Fruit fly (Drosophila melanogaster) whole organism, embryonic: ENCODE measurements around the gene CG5096.

Experiments used
- Abd-B ChIP-seq: fragments of 200-800 bp; sonication (Bioruptor generic); optimal IDR thresholded peaks from 2 replicates; lab custom pipeline; 2018; ENCODE audit warnings: missing biosample characterization, mild to moderate bottlenecking, missing genetic modification characterization, moderate library complexity
- Ada2b ChIP-seq: fragments of 200-800 bp; sonication (Bioruptor generic); IDR thresholded peaks from 2 replicates; pipeline ENCODE4 v1.3.6; 2022; ENCODE audit warnings: missing biosample characterization, missing genetic modification characterization
- Atf3 ChIP-seq: fragments of 200-800 bp; sonication (Bioruptor generic); optimal IDR thresholded peaks from 3 replicates; lab custom pipeline; 2016; ENCODE audit warnings: missing biosample characterization, missing genetic modification characterization
- Awh ChIP-seq: fragments of 200-800 bp; sonication (Bioruptor generic); IDR thresholded peaks from 2 replicates; pipeline ENCODE4, ENCODE4 v1.3.6; 2022; ENCODE audit warnings: missing biosample characterization, missing genetic modification characterization
- B-H2 ChIP-seq: fragments of 200-800 bp; sonication (Bioruptor generic); optimal IDR thresholded peaks from 2 replicates; lab custom pipeline; 2018; ENCODE audit warnings: missing biosample characterization, mild to moderate bottlenecking, missing genetic modification characterization
- CG10654 ChIP-seq: fragments of 200-800 bp; sonication (Bioruptor generic); optimal IDR thresholded peaks from 2 replicates; lab custom pipeline; 2016; ENCODE audit warnings: missing biosample characterization, missing genetic modification characterization
- CG12071 ChIP-seq: fragments of 200-800 bp; sonication (Bioruptor generic); optimal IDR thresholded peaks from 3 replicates; lab custom pipeline; 2018; ENCODE audit warnings: missing biosample characterization, mild to moderate bottlenecking, missing genetic modification characterization
- CG13424 ChIP-seq: fragments of 200-800 bp; sonication (Bioruptor generic); optimal IDR thresholded peaks from 2 replicates; lab custom pipeline; 2019; ENCODE audit warnings: missing biosample characterization, mild to moderate bottlenecking, missing genetic modification characterization, moderate library complexity
- CG15479 ChIP-seq: fragments of 200-800 bp; sonication (Bioruptor generic); optimal IDR thresholded peaks from 3 replicates; lab custom pipeline; 2019; ENCODE audit warnings: missing biosample characterization, mild to moderate bottlenecking, missing genetic modification characterization, moderate library complexity
- CG15696 ChIP-seq: fragments of 200-800 bp; sonication (Bioruptor generic); optimal IDR thresholded peaks from 2 replicates; lab custom pipeline; 2019; ENCODE audit warnings: missing biosample characterization, mild to moderate bottlenecking, missing genetic modification characterization, moderate library complexity
- CG1603 ChIP-seq: fragments of 200-800 bp; sonication (Bioruptor generic); optimal IDR thresholded peaks from 2 replicates; lab custom pipeline; 2019; ENCODE audit warnings: missing biosample characterization, mild to moderate bottlenecking, missing genetic modification characterization, moderate library complexity
- CG16815 ChIP-seq: fragments of 200-800 bp; sonication (Bioruptor generic); optimal IDR thresholded peaks from 3 replicates; lab custom pipeline; 2017; ENCODE audit warnings: missing biosample characterization, mild to moderate bottlenecking, missing genetic modification characterization
- CG17328 ChIP-seq: fragments of 200-800 bp; sonication (Bioruptor generic); IDR thresholded peaks from 2 replicates; pipeline ENCODE4 v1.3.6; 2022; ENCODE audit warnings: missing biosample characterization, missing genetic modification characterization
- CG17361 ChIP-seq: fragments of 200-800 bp; sonication (Bioruptor generic); IDR thresholded peaks from 3 replicates; pipeline ENCODE4 v1.3.6; 2022; ENCODE audit warnings: missing biosample characterization, missing genetic modification characterization
- CG32532 ChIP-seq: fragments of 200-800 bp; sonication (Bioruptor generic); IDR thresholded peaks from 2 replicates; pipeline ENCODE4 v1.3.6; 2022; ENCODE audit warnings: missing biosample characterization, missing genetic modification characterization
- CG3407 ChIP-seq: fragments of 200-800 bp; sonication (Bioruptor generic); optimal IDR thresholded peaks from 2 replicates; lab custom pipeline; 2018; ENCODE audit warnings: missing biosample characterization, mild to moderate bottlenecking, missing genetic modification characterization
- CG34376 ChIP-seq: fragments of 200-800 bp; sonication (Bioruptor generic); optimal IDR thresholded peaks from 2 replicates; lab custom pipeline; 2018; ENCODE audit warnings: missing biosample characterization, mild to moderate bottlenecking, missing genetic modification characterization
- CG4360 ChIP-seq: fragments of 200-800 bp; sonication (Bioruptor generic); IDR thresholded peaks from 2 replicates; pipeline ENCODE4 v1.3.6; 2022; ENCODE audit warnings: missing biosample characterization, missing genetic modification characterization
- CG7786 ChIP-seq: fragments of 200-800 bp; sonication (Bioruptor generic); optimal IDR thresholded peaks from 2 replicates; lab custom pipeline; 2016; ENCODE audit warnings: missing biosample characterization, missing genetic modification characterization
- CG8944 ChIP-seq: fragments of 200-800 bp; sonication (Bioruptor generic); optimal IDR thresholded peaks from 3 replicates; lab custom pipeline; 2016; ENCODE audit warnings: missing biosample characterization, missing genetic modification characterization
- CHES-1-like ChIP-seq: fragments of 200-800 bp; sonication (Bioruptor generic); optimal IDR thresholded peaks from 2 replicates; lab custom pipeline; 2016; ENCODE audit warnings: missing biosample characterization, missing genetic modification characterization
- Chrac-16 ChIP-seq: fragments of 200-800 bp; sonication (Bioruptor generic); optimal IDR thresholded peaks from 3 replicates; lab custom pipeline; 2016; ENCODE audit warnings: missing biosample characterization, missing genetic modification characterization
- Gsc ChIP-seq: fragments of 200-800 bp; sonication (Bioruptor generic); IDR thresholded peaks from 2 replicates; pipeline ENCODE4 v1.3.6; 2022; ENCODE audit warnings: missing biosample characterization, missing genetic modification characterization
- Lhr ChIP-seq: fragments of 200-800 bp; sonication (Bioruptor generic); optimal IDR thresholded peaks from 3 replicates; lab custom pipeline; 2017; ENCODE audit warnings: mild to moderate bottlenecking, missing biosample characterization, missing genetic modification reagents, missing genetic modification characterization
- Mad ChIP-seq: fragments of 200-800 bp; sonication (Bioruptor generic); optimal IDR thresholded peaks from 2 replicates; lab custom pipeline; 2016; ENCODE audit warnings: missing biosample characterization, missing genetic modification characterization
- Max ChIP-seq: fragments of 200-800 bp; sonication (Bioruptor generic); optimal IDR thresholded peaks from 2 replicates; lab custom pipeline; 2016; ENCODE audit warnings: missing biosample characterization, mild to moderate bottlenecking, missing genetic modification characterization
- Pdp1 ChIP-seq, 2 experiments: fragments of 200-800 bp; sonication (Bioruptor generic); optimal IDR thresholded peaks; 3 replicates each; lab custom pipeline; 2016; ENCODE audit warnings: missing biosample characterization in 2 of 2, missing genetic modification characterization in 2 of 2, mild to moderate bottlenecking in 1 of 2, moderate library complexity in 1 of 2
- Spps ChIP-seq: fragments of 200-800 bp; sonication (Bioruptor generic); optimal IDR thresholded peaks from 2 replicates; lab custom pipeline; 2018; ENCODE audit warnings: missing biosample characterization, mild to moderate bottlenecking, missing genetic modification characterization
- Sry-δ ChIP-seq: fragments of 200-800 bp; sonication (Bioruptor generic); optimal IDR thresholded peaks from 2 replicates; lab custom pipeline; 2016; ENCODE audit warnings: missing biosample characterization, missing genetic modification characterization
- Taf1 ChIP-seq: fragments of 200-800 bp; sonication (Bioruptor generic); IDR thresholded peaks from 2 replicates; pipeline ENCODE4 v1.3.6; 2022; ENCODE audit warnings: missing biosample characterization, missing genetic modification characterization
- aop ChIP-seq: fragments of 200-800 bp; sonication (Bioruptor generic); IDR thresholded peaks from 2 replicates; pipeline ENCODE4 v1.3.6; 2022; ENCODE audit warnings: missing biosample characterization, missing genetic modification characterization
- ase ChIP-seq: fragments of 200-800 bp; sonication (Bioruptor generic); IDR thresholded peaks from 3 replicates; pipeline ENCODE4 v1.3.6; 2022; ENCODE audit warnings: missing biosample characterization, missing genetic modification characterization
- bbx ChIP-seq: fragments of 200-800 bp; sonication (Bioruptor generic); IDR thresholded peaks from 2 replicates; pipeline ENCODE4 v1.3.6; 2022; ENCODE audit warnings: missing biosample characterization, missing genetic modification characterization; ENCODE audit not compliant: partially characterized antibody
- bigmax ChIP-seq: fragments of 200-800 bp; sonication (Bioruptor generic); optimal IDR thresholded peaks from 2 replicates; lab custom pipeline; 2018; ENCODE audit warnings: missing biosample characterization, mild to moderate bottlenecking, missing genetic modification characterization
- croc ChIP-seq: fragments of 200-800 bp; sonication (Bioruptor generic); conservative IDR thresholded peaks from 3 replicates; pipeline ENCODE4 v1.3.6; 2022; ENCODE audit warnings: missing biosample characterization, missing genetic modification characterization
- dmrt11E ChIP-seq: fragments of 200-800 bp; sonication (Bioruptor generic); optimal IDR thresholded peaks from 3 replicates; lab custom pipeline; 2018; ENCODE audit warnings: missing biosample characterization, mild to moderate bottlenecking, missing genetic modification characterization, moderate library complexity
- fu2 ChIP-seq: fragments of 200-800 bp; sonication (Bioruptor generic); optimal IDR thresholded peaks from 2 replicates; lab custom pipeline; 2016; ENCODE audit warnings: missing biosample characterization, missing genetic modification characterization
- gsb-n ChIP-seq: fragments of 200-800 bp; sonication (Bioruptor generic); optimal IDR thresholded peaks from 3 replicates; lab custom pipeline; 2018; ENCODE audit warnings: missing biosample characterization, mild to moderate bottlenecking, missing genetic modification characterization
- lilli ChIP-seq: fragments of 200-800 bp; sonication (Bioruptor generic); optimal IDR thresholded peaks from 3 replicates; lab custom pipeline; 2016; ENCODE audit warnings: missing biosample characterization, missing genetic modification characterization
- lola ChIP-seq, 3 experiments: fragments of >200 bp in 2 of 3; fragments of 200-800 bp in 1 of 3; sonication (Bioruptor generic) in 1 of 3; optimal IDR thresholded peaks; 2 replicates each; lab custom pipeline; 2017 to 2019; ENCODE audit warnings: missing biosample characterization in 3 of 3, missing genetic modification characterization in 3 of 3, mild to moderate bottlenecking in 1 of 3, moderate library complexity in 1 of 3
- lov ChIP-seq, 2 experiments: fragments of 200-800 bp in 1 of 2; fragments of >200 bp in 1 of 2; sonication (Bioruptor generic) in 1 of 2; IDR thresholded peaks in 1 of 2; optimal IDR thresholded peaks in 1 of 2; 2 replicates in 1 of 2; 3 replicates in 1 of 2; pipeline versions ENCODE4 v1.3.6 to Lab custom; 2017 to 2022; ENCODE audit warnings: missing biosample characterization in 1 of 2, missing genetic modification characterization in 1 of 2
- org-1 ChIP-seq: fragments of 200-800 bp; sonication (Bioruptor generic); optimal IDR thresholded peaks from 2 replicates; lab custom pipeline; 2017; ENCODE audit warnings: missing biosample characterization, missing genetic modification characterization
- pho ChIP-seq: fragments of 200-800 bp; sonication (Bioruptor generic); optimal IDR thresholded peaks from 2 replicates; lab custom pipeline; 2016; ENCODE audit warnings: missing biosample characterization, missing genetic modification characterization
- pros ChIP-seq: fragments of 200-800 bp; sonication (Bioruptor generic); optimal IDR thresholded peaks from 3 replicates; lab custom pipeline; 2019; ENCODE audit warnings: missing biosample characterization, mild to moderate bottlenecking, missing genetic modification characterization, moderate library complexity
- pum ChIP-seq: fragments of 200-800 bp; sonication (Bioruptor generic); optimal IDR thresholded peaks from 2 replicates; lab custom pipeline; 2016; ENCODE audit warnings: missing biosample characterization, missing genetic modification characterization
- pzg ChIP-seq: fragments of 200-800 bp; sonication (Bioruptor generic); optimal IDR thresholded peaks from 3 replicates; lab custom pipeline; 2018; ENCODE audit warnings: missing biosample characterization, mild to moderate bottlenecking, missing genetic modification characterization, moderate library complexity
- trem ChIP-seq: fragments of 200-800 bp; optimal IDR thresholded peaks from 3 replicates; lab custom pipeline; 2019; ENCODE audit warnings: missing biosample characterization, mild to moderate bottlenecking, missing genetic modification characterization, moderate library complexity
- twi ChIP-seq: fragments of 200-800 bp; optimal IDR thresholded peaks from 2 replicates; lab custom pipeline; 2019; ENCODE audit warnings: missing biosample characterization, mild to moderate bottlenecking, missing genetic modification characterization, moderate library complexity
- usp ChIP-seq: fragments of >200 bp; optimal IDR thresholded peaks from 2 replicates; lab custom pipeline; 2017; ENCODE audit warnings: missing biosample characterization, missing genetic modification characterization
- yki ChIP-seq: fragments of >200 bp; optimal IDR thresholded peaks from 3 replicates; lab custom pipeline; 2018
- zfh1 ChIP-seq: fragments of 200-800 bp; sonication (Bioruptor generic); IDR thresholded peaks from 3 replicates; pipeline ENCODE4 v1.3.6; 2022; ENCODE audit warnings: missing biosample characterization, missing genetic modification characterization

CG5096 gene

DNA sequence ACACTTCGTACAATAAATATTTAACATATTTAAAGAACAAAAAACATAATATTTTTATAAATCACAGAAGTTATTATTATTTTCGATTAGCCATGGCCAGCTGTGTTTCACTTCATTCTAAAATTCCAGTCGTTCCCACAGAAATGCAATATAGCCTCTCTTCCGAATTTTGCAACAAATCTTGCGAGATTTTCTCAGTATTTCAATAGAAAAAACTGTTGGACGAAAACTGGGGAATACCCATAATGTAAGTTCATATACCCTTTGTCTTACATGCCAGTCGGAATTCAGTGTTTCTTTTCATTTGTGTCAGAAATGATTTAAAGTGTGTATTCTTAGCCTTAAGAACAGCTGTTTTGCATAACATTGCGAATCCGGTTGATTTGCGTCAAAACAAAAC is 25.6 kb upstream of the CG5096 start, which contains the start of the genes CtsL4 and ClpP (continued):
- TF ChIP-seq Ada2b (peak; percentile 37), trem (tag; lab: Kevin White, UChicago) (peak; percentile 46), fu2 (peak; percentile 8), CG17328 (0 out of 2 replicates have a peak, but pooled peaks have one; percentile 27), CG34376 (peak; percentile 3), Atf3 (GFP tag; lab: Kevin White, UChicago) (no peak), CG16815 (GFP tag; lab: Kevin White, UChicago) (no peak), zfh1 (GFP tag; lab: Robert Waterston, UW) (peak; percentile 25; the same call in 1 of the 3 replicates), CG1603 (tag; lab: Kevin White, UChicago) (peak; percentile 100), B-H2 (GFP tag; lab: Kevin White, UChicago) (peak; percentile 55), CG8944 (GFP tag; lab: Kevin White, UChicago) (peak; percentile 20), CG7786 (peak; percentile 11), Gsc (GFP tag; lab: Robert Waterston, UW) (no peak), usp (GFP tag; lab: Kevin White, UChicago) (no peak), org-1 (no peak), CHES-1-like (GFP tag; lab: Kevin White, UChicago) (peak; percentile 46), CG15696 (peak; percentile 25), CG10654 (peak; percentile 4), pum (GFP tag; lab: Kevin White, UChicago) (peak; percentile 35), gsb-n (tag; lab: Kevin White, UChicago) (no peak), ase (GFP tag; lab: Robert Waterston, UW) (peak; percentile 26; the same call in 1 of the 3 replicates), Lhr (GFP tag; lab: Kevin White, UChicago) (peak; percentile 62), lola (GFP tag; optimal IDR thresholded peaks at IDR 0.05; lab: Kevin White, UChicago) (peak in 1 of 3 experiments; percentile 43), Pdp1 (GFP tag; optimal IDR thresholded peaks at IDR 0.05; lab: Kevin White, UChicago) (peak; percentile 29 to 97), Sry-δ (GFP tag; lab: Kevin White, UChicago) (peak; percentile 43), lilli (GFP tag; lab: Kevin White, UChicago) (peak; percentile 60), CG13424 (tag; lab: Kevin White, UChicago) (peak; percentile 50), CG12071 (GFP tag; lab: Kevin White, UChicago) (no peak), aop (GFP tag; lab: Robert Waterston, UW) (no peak), pho (GFP tag; lab: Kevin White, UChicago) (peak; percentile 23), CG17361 (GFP tag; lab: Robert Waterston, UW) (peak; percentile 76; the same call in 2 of the 3 replicates), croc (no peak; the same call in 2 of the 3 replicates), bbx (GFP tag; lab: Robert Waterston, UW) (no peak), yki (lab: Kevin White, UChicago) (no peak), Spps (no peak), lov (optimal IDR thresholded peaks at IDR 0.05; lab: Kevin White, UChicago) (no peak), lov (GFP tag; IDR thresholded peaks at IDR 0.05; lab: Robert Waterston, UW) (0 out of 3 replicates have a peak, but pooled peaks have one; percentile 9), bigmax (GFP tag; lab: Kevin White, UChicago) (peak; percentile 12), dmrt11E (tag; lab: Kevin White, UChicago) (peak; percentile 48), pzg (GFP tag; lab: Kevin White, UChicago) (peak; percentile 72), Mad (GFP tag; lab: Kevin White, UChicago) (no peak), CG32532 (GFP tag; lab: Robert Waterston, UW) (peak; percentile 34), CG3407 (GFP tag; lab: Kevin White, UChicago) (no peak), Chrac-16 (peak; percentile 52), CG15479 (GFP tag; lab: Kevin White, UChicago) (peak; percentile 76), twi (tag; lab: Kevin White, UChicago) (peak; percentile 61), Abd-B (GFP tag; lab: Kevin White, UChicago) (peak; percentile 46), Max (GFP tag; lab: Kevin White, UChicago) (peak; percentile 20), Awh (GFP tag; lab: Robert Waterston, UW) (no peak), CG4360 (GFP tag; lab: Robert Waterston, UW) (no peak), pros (GFP tag; lab: Kevin White, UChicago) (peak; percentile 86), Taf1 (GFP tag; lab: Robert Waterston, UW) (no peak)
